Fruit fly (Drosophila melanogaster) Kc167 (cell line): Measurements from ENCODE around the gene Dr.

Experiments used
- Myc ChIP-seq: fragments of >200 bp; optimal IDR thresholded peaks from 2 replicates; lab custom pipeline; 2017; ENCODE audit warnings: missing external identifiers
- Sin3A ChIP-seq: fragments of >200 bp; optimal IDR thresholded peaks from 2 replicates; lab custom pipeline; 2018; ENCODE audit warnings: missing external identifiers
- h ChIP-seq: fragments of >200 bp; optimal IDR thresholded peaks from 3 replicates; lab custom pipeline; 2018; ENCODE audit warnings: missing external identifiers
- insv ChIP-seq: fragments of >200 bp; optimal IDR thresholded peaks from 3 replicates; lab custom pipeline; 2018; ENCODE audit warnings: missing external identifiers

dm6 chr3R:29565744-29566143, 9.6 kb downstream of the Dr start:
- TF ChIP-seq Sin3A (lab: Kevin White, UChicago), result no peak
- no peak for TF ChIP-seq Myc
- no peak for TF ChIP-seq h
- TF ChIP-seq insv (lab: Kevin White, UChicago), result no peak
